Worm (Caenorhabditis elegans) whole organism, L1 larva: ENCODE measurements around the gene pho-10.

Source experiments
- C04F5.9 ChIP-seq: sonication (generic microtip); optimal IDR thresholded peaks from 2 replicates; lab custom pipeline; 2016; ENCODE audit warnings: missing genetic modification characterization, missing compliant biosample characterization
- C16A3.4 ChIP-seq: fragments of 150-350 bp; optimal IDR thresholded peaks from 2 replicates; lab custom pipeline; 2014; ENCODE audit warnings: missing biosample characterization, missing genetic modification characterization
- C34B4.2 ChIP-seq: sonication (generic microtip); optimal IDR thresholded peaks from 2 replicates; lab custom pipeline; 2017; ENCODE audit warnings: mild to moderate bottlenecking, missing genetic modification characterization, missing compliant biosample characterization
- F16B12.6 ChIP-seq: fragments of 150-350 bp; optimal IDR thresholded peaks from 2 replicates; lab custom pipeline; 2014; ENCODE audit warnings: missing biosample characterization, missing genetic modification characterization
- aha-1 ChIP-seq: fragments of 150-350 bp; optimal IDR thresholded peaks from 2 replicates; lab custom pipeline; 2014; ENCODE audit warnings: missing biosample characterization, missing genetic modification characterization
- aly-2 ChIP-seq: fragments of 150-350 bp; optimal IDR thresholded peaks from 2 replicates; lab custom pipeline; 2014; ENCODE audit warnings: missing biosample characterization, missing genetic modification characterization
- ama-1 ChIP-seq: fragments of 150-350 bp; optimal IDR thresholded peaks from 2 replicates; lab custom pipeline; 2014
- blmp-1 ChIP-seq: fragments of 150-350 bp; optimal IDR thresholded peaks from 2 replicates; lab custom pipeline; 2014; ENCODE audit warnings: missing biosample characterization, missing genetic modification characterization
- ceh-63 ChIP-seq: fragments of 200-800 bp; sonication (Bioruptor generic); optimal IDR thresholded peaks from 2 replicates; lab custom pipeline; 2018; ENCODE audit warnings: mild to moderate bottlenecking, missing genetic modification characterization, missing compliant biosample characterization
- ces-1 ChIP-seq: fragments of 150-350 bp; optimal IDR thresholded peaks from 2 replicates; lab custom pipeline; 2014; ENCODE audit warnings: missing biosample characterization, missing genetic modification reagents, missing genetic modification characterization
- dpl-1 ChIP-seq, 3 experiments: fragments of 150-350 bp in 2 of 3; sonication (generic microtip) in 1 of 3; optimal IDR thresholded peaks; 2 replicates each; lab custom pipeline; 2014 to 2017; ENCODE audit warnings: missing biosample characterization in 3 of 3, missing genetic modification characterization in 3 of 3, missing genetic modification reagents in 3 of 3
- dsc-1 ChIP-seq: sonication (generic microtip); optimal IDR thresholded peaks from 2 replicates; lab custom pipeline; 2016; ENCODE audit warnings: mild to moderate bottlenecking, missing genetic modification characterization, missing compliant biosample characterization
- efl-1 ChIP-seq, 4 experiments: fragments of 150-350 bp; optimal IDR thresholded peaks in 3 of 4; peaks in 1 of 4; 1 replicate in 1 of 4; 2 replicates in 3 of 4; lab custom pipeline; 2014; ENCODE audit warnings: missing biosample characterization in 2 of 4, missing genetic modification characterization in 2 of 4, missing genetic modification reagents in 2 of 4
- efl-3 ChIP-seq: fragments of 200-800 bp; sonication (Bioruptor generic); optimal IDR thresholded peaks from 2 replicates; lab custom pipeline; 2018; ENCODE audit warnings: mild to moderate bottlenecking, missing genetic modification characterization, missing compliant biosample characterization
- egl-13 ChIP-seq: sonication (generic microtip); optimal IDR thresholded peaks from 2 replicates; lab custom pipeline; 2016; ENCODE audit warnings: missing genotype, missing genetic modification reagents, missing genetic modification characterization, missing compliant biosample characterization
- egl-27 ChIP-seq, 2 experiments: fragments of 150-350 bp in 1 of 2; sonication (generic microtip); optimal IDR thresholded peaks; 3 replicates each; lab custom pipeline; 2017 to 2018; ENCODE audit warnings: missing biosample characterization in 2 of 2, missing genetic modification characterization in 2 of 2, missing genetic modification reagents in 2 of 2
- elt-2 ChIP-seq: sonication (generic microtip); optimal IDR thresholded peaks from 2 replicates; lab custom pipeline; 2016; ENCODE audit warnings: missing genetic modification characterization, mild to moderate bottlenecking, inconsistent platforms, missing compliant biosample characterization, missing genetic modification reagents
- ets-5 ChIP-seq: fragments of 200-800 bp; sonication (Bioruptor generic); IDR thresholded peaks from 2 replicates; pipeline ENCODE4 v1.3.6; 2022; ENCODE audit warnings: missing genetic modification characterization, missing compliant biosample characterization
- fkh-10 ChIP-seq: sonication (generic microtip); optimal IDR thresholded peaks from 2 replicates; lab custom pipeline; 2017; ENCODE audit warnings: missing biosample characterization, missing genetic modification reagents, missing genetic modification characterization
- fkh-4 ChIP-seq: sonication (generic microtip); optimal IDR thresholded peaks from 2 replicates; lab custom pipeline; 2016; ENCODE audit warnings: missing compliant biosample characterization, missing genetic modification characterization, borderline replicate concordance
- fkh-8 ChIP-seq: sonication (generic microtip); optimal IDR thresholded peaks from 2 replicates; lab custom pipeline; 2016; ENCODE audit warnings: mild to moderate bottlenecking, missing genetic modification characterization, missing compliant biosample characterization
- fos-1 ChIP-seq: fragments of 150-350 bp; optimal IDR thresholded peaks from 2 replicates; lab custom pipeline; 2014; ENCODE audit warnings: missing biosample characterization, missing genetic modification characterization
- grh-1 ChIP-seq: fragments of 200-800 bp; sonication (Bioruptor generic); IDR thresholded peaks from 2 replicates; pipeline ENCODE4 v1.3.6; 2022; ENCODE audit warnings: missing genetic modification reagents, missing genetic modification characterization, missing compliant biosample characterization
- hlh-17 ChIP-seq: fragments of 200-800 bp; sonication (Bioruptor generic); optimal IDR thresholded peaks from 2 replicates; lab custom pipeline; 2018; ENCODE audit warnings: missing genetic modification characterization, mild to moderate bottlenecking, missing compliant biosample characterization, moderate library complexity, borderline replicate concordance
- hlh-4 ChIP-seq: sonication (generic microtip); optimal IDR thresholded peaks from 2 replicates; lab custom pipeline; 2016; ENCODE audit warnings: mild to moderate bottlenecking, missing genetic modification characterization, missing compliant biosample characterization
- irx-1 ChIP-seq: sonication (generic microtip); optimal IDR thresholded peaks from 2 replicates; lab custom pipeline; 2016; ENCODE audit warnings: missing genetic modification characterization, missing compliant biosample characterization
- isw-1 ChIP-seq: fragments of 200-800 bp; sonication (Bioruptor generic); IDR thresholded peaks from 2 replicates; pipeline ENCODE4 v1.3.6; 2022; ENCODE audit warnings: missing genetic modification characterization, missing compliant biosample characterization
- jun-1 ChIP-seq: fragments of 150-350 bp; optimal IDR thresholded peaks from 2 replicates; lab custom pipeline; 2014; ENCODE audit warnings: missing biosample characterization, missing genetic modification reagents, missing genetic modification characterization
- lin-39 ChIP-seq: fragments of 150-350 bp; optimal IDR thresholded peaks from 2 replicates; lab custom pipeline; 2014; ENCODE audit warnings: missing biosample characterization, missing genetic modification reagents, missing genetic modification characterization
- lir-3 ChIP-seq: sonication (generic microtip); optimal IDR thresholded peaks from 2 replicates; lab custom pipeline; 2016; ENCODE audit warnings: mild to moderate bottlenecking, missing genetic modification characterization, moderate library complexity, missing compliant biosample characterization; ENCODE audit not compliant: poor library complexity
- lsy-2 ChIP-seq, 2 experiments: fragments of 150-350 bp; optimal IDR thresholded peaks; 2 replicates each; lab custom pipeline; 2014; ENCODE audit warnings: missing biosample characterization in 2 of 2, missing genetic modification characterization in 2 of 2
- mab-9 ChIP-seq: fragments of 200-800 bp; sonication (Bioruptor generic); IDR thresholded peaks from 2 replicates; pipeline ENCODE4 v1.3.6; 2022; ENCODE audit warnings: missing genetic modification reagents, missing genetic modification characterization, missing compliant biosample characterization
- mef-2 ChIP-seq: fragments of 150-350 bp; optimal IDR thresholded peaks from 2 replicates; lab custom pipeline; 2014; ENCODE audit warnings: missing biosample characterization, missing genetic modification characterization
- nhr-19 ChIP-seq: fragments of 200-800 bp; sonication (Bioruptor generic); conservative IDR thresholded peaks from 2 replicates; pipeline ENCODE4 v1.3.6; 2022; ENCODE audit warnings: missing genetic modification characterization, missing compliant biosample characterization
- nhr-20 ChIP-seq: sonication (generic microtip); optimal IDR thresholded peaks from 2 replicates; lab custom pipeline; 2016; ENCODE audit warnings: mild to moderate bottlenecking, missing genetic modification characterization, missing compliant biosample characterization
- nhr-237 ChIP-seq: fragments of 150-350 bp; optimal IDR thresholded peaks from 2 replicates; lab custom pipeline; 2014; ENCODE audit warnings: missing biosample characterization, missing genetic modification characterization
- nhr-47 ChIP-seq: sonication (generic microtip); optimal IDR thresholded peaks from 2 replicates; lab custom pipeline; 2016; ENCODE audit warnings: mild to moderate bottlenecking, missing genetic modification characterization, moderate library complexity, missing compliant biosample characterization
- nhr-71 ChIP-seq: sonication (generic microtip); optimal IDR thresholded peaks from 2 replicates; lab custom pipeline; 2016; ENCODE audit warnings: mild to moderate bottlenecking, missing genetic modification characterization, moderate library complexity, missing compliant biosample characterization
- nhr-76 ChIP-seq: sonication (generic microtip); optimal IDR thresholded peaks from 2 replicates; lab custom pipeline; 2017; ENCODE audit warnings: missing biosample characterization, missing genetic modification characterization
- nhr-77 ChIP-seq: fragments of 150-350 bp; optimal IDR thresholded peaks from 2 replicates; lab custom pipeline; 2014; ENCODE audit warnings: missing biosample characterization, missing genetic modification characterization
- nhr-84 ChIP-seq: sonication (generic microtip); optimal IDR thresholded peaks from 2 replicates; lab custom pipeline; 2017; ENCODE audit warnings: missing biosample characterization, missing genetic modification characterization
- nhr-85 ChIP-seq: sonication (generic microtip); peaks from one replicate; lab custom pipeline; 2016; ENCODE audit warnings: missing genetic modification characterization, inconsistent platforms, missing compliant biosample characterization
- nhr-90 ChIP-seq: sonication (generic microtip); optimal IDR thresholded peaks from 2 replicates; lab custom pipeline; 2016; ENCODE audit warnings: mild to moderate bottlenecking, missing genetic modification characterization, missing compliant biosample characterization; ENCODE audit not compliant: poor library complexity
- pag-3 ChIP-seq: sonication (generic microtip); optimal IDR thresholded peaks from 2 replicates; lab custom pipeline; 2017; ENCODE audit warnings: missing genetic modification characterization, mild to moderate bottlenecking, missing compliant biosample characterization, antibody characterized with exemption, borderline replicate concordance; ENCODE audit not compliant: insufficient read depth
- pqm-1 ChIP-seq: sonication (generic microtip); optimal IDR thresholded peaks from 3 replicates; lab custom pipeline; 2017; ENCODE audit warnings: missing biosample characterization, missing genetic modification characterization
- snpc-4 ChIP-seq: fragments of 150-350 bp; optimal IDR thresholded peaks from 2 replicates; lab custom pipeline; 2014; ENCODE audit warnings: missing biosample characterization, missing genetic modification characterization
- snu-23 ChIP-seq: sonication (generic microtip); optimal IDR thresholded peaks from 2 replicates; lab custom pipeline; 2016; ENCODE audit warnings: missing genetic modification characterization, missing compliant biosample characterization
- unc-30 ChIP-seq: sonication (generic microtip); optimal IDR thresholded peaks from 2 replicates; lab custom pipeline; 2017; ENCODE audit warnings: missing biosample characterization, missing genetic modification characterization
- unc-62 ChIP-seq: fragments of 150-350 bp; optimal IDR thresholded peaks from 2 replicates; lab custom pipeline; 2014; ENCODE audit warnings: missing biosample characterization, missing genetic modification reagents, missing genetic modification characterization
- unc-98 ChIP-seq: fragments of 200-800 bp; sonication (Bioruptor generic); IDR thresholded peaks from 2 replicates; pipeline ENCODE4 v1.3.6; 2022; ENCODE audit warnings: missing genetic modification characterization, missing compliant biosample characterization
- zag-1 ChIP-seq: fragments of 150-350 bp; optimal IDR thresholded peaks from 2 replicates; lab custom pipeline; 2014; ENCODE audit warnings: missing biosample characterization, missing genetic modification characterization
- ztf-11 ChIP-seq, 2 experiments: sonication (generic microtip); optimal IDR thresholded peaks; 2 replicates each; lab custom pipeline; 2016 to 2017; ENCODE audit warnings: missing genetic modification characterization in 2 of 2, missing biosample characterization in 1 of 2, missing compliant biosample characterization in 1 of 2
- ztf-4 ChIP-seq: fragments of 150-350 bp; optimal IDR thresholded peaks from 2 replicates; lab custom pipeline; 2014; ENCODE audit warnings: missing biosample characterization, missing genetic modification characterization

pho-10 gene

ce11 chrII:9933947-9934383, 13.6 kb upstream of the pho-10 start:
- TF ChIP-seq hlh-4 (tag; lab: Kevin White, UChicago) (no peak), unc-62 (GFP tag; lab: Kevin White, UChicago) (no peak), egl-13 (no peak), efl-3 (GFP tag; lab: Kevin White, UChicago) (no peak), aly-2 (tag; lab: Kevin White, UChicago) (peak; percentile 59), ceh-63 (no peak), ztf-11 (tag; optimal IDR thresholded peaks at IDR 0.05; lab: Kevin White, UChicago) (no peak), nhr-77 (tag; lab: Kevin White, UChicago) (no peak), fkh-10 (GFP tag; lab: Kevin White, UChicago) (no peak), lin-39 (tag; lab: Kevin White, UChicago) (no peak), efl-1 (optimal IDR thresholded peaks at IDR 0.05; lab: Kevin White, UChicago) (no peak), efl-1 (GFP tag; optimal IDR thresholded peaks at IDR 0.05 in 1 of 2; lab: Kevin White, UChicago) (peak in 1 of 2 experiments; percentile 88), blmp-1 (no peak), fkh-8 (tag; lab: Kevin White, UChicago) (no peak), snpc-4 (tag; lab: Kevin White, UChicago) (no peak), aha-1 (tag; lab: Kevin White, UChicago) (no peak), dsc-1 (tag; lab: Kevin White, UChicago) (no peak), pag-3 (no peak), dpl-1 (GFP tag; optimal IDR thresholded peaks at IDR 0.05; lab: Kevin White, UChicago) (peak in 1 of 3 experiments; percentile 4), fkh-4 (tag; lab: Kevin White, UChicago) (no peak), unc-30 (tag; lab: Kevin White, UChicago) (no peak), snu-23 (GFP tag; lab: Kevin White, UChicago) (peak; percentile 48), grh-1 (no peak), jun-1 (tag; lab: Kevin White, UChicago) (no peak), nhr-84 (tag; lab: Kevin White, UChicago) (no peak), ztf-4 (tag; lab: Kevin White, UChicago) (no peak), nhr-85 (peak; percentile 74), fos-1 (tag; lab: Kevin White, UChicago) (no peak), nhr-20 (peak; percentile 14), zag-1 (tag; lab: Kevin White, UChicago) (no peak), C34B4.2 (tag; lab: Kevin White, UChicago) (no peak), hlh-17 (GFP tag; lab: Kevin White, UChicago) (peak; percentile 24), ces-1 (GFP tag; lab: Kevin White, UChicago) (no peak), ama-1 (lab: Kevin White, UChicago) (peak; percentile 77), lsy-2 (tag; optimal IDR thresholded peaks at IDR 0.05; lab: Kevin White, UChicago) (no peak), nhr-76 (tag; lab: Kevin White, UChicago) (no peak), nhr-90 (tag; lab: Kevin White, UChicago) (peak; percentile 58), irx-1 (tag; lab: Kevin White, UChicago) (no peak), nhr-71 (tag; lab: Kevin White, UChicago) (peak; percentile 42), nhr-47 (tag; lab: Kevin White, UChicago) (peak; percentile 48), mef-2 (no peak), ets-5 (no peak), nhr-19 (GFP tag; lab: Robert Waterston, UW) (no peak; the same call in none of the 2 replicates), nhr-237 (tag; lab: Kevin White, UChicago) (no peak), egl-27 (tag; optimal IDR thresholded peaks at IDR 0.05; lab: Kevin White, UChicago) (no peak), elt-2 (tag; lab: Kevin White, UChicago) (no peak), pqm-1 (tag; lab: Kevin White, UChicago) (no peak), unc-98 (GFP tag; lab: Robert Waterston, UW) (no peak), mab-9 (GFP tag; lab: Robert Waterston, UW) (no peak), isw-1 (GFP tag; lab: Robert Waterston, UW) (no peak), F16B12.6 (tag; lab: Kevin White, UChicago) (no peak), C16A3.4 (tag; lab: Kevin White, UChicago) (no peak), lir-3 (tag; lab: Kevin White, UChicago) (no peak), C04F5.9 (tag; lab: Kevin White, UChicago) (no peak)
